Worm (Caenorhabditis elegans): ENCODE results near the gene str-163.

Gene str-163

DNA sequence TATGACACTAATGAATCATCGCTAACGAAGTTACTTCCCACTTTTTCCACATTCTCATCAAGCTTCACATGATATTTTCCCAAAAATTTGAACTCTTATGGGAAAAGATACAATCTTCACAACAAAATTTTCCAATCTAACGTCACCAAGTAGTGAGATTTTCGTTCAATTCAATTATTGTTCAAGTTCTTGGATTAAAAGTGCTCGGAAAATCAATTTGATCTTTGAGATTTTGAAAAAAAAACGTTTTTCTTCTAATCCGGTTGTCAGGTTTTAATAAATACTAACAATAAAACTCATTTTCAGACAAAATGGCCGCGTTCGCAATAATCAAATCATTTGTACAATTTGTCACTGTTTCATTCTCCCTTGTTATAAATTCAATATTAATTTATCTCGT lies 19.9 kb upstream of the str-163 start, which contains the start of gene str-153:
TSS of gene str-153 (plus strand) at position 301 of the 400 bp plus-strand sequence.
- no peak for TF ChIP-seq hlh-13 (GFP tag; optimal IDR thresholded peaks at IDR 0.05)
- no peak for TF ChIP-seq odd-2 (tag; optimal IDR thresholded peaks at IDR 0.05)
- no peak for TF ChIP-seq ceh-30 (tag; optimal IDR thresholded peaks at IDR 0.05)

ce11 chrIV:4937647-4938046 lies 16.3 kb upstream of the str-163 start, which contains the start of gene fbxa-86:
Gene fbxa-86 (minus strand): TSS chrIV:4938013.
- TF ChIP-seq fkh-6 (tag; optimal IDR thresholded peaks at IDR 0.05) (no peak), ceh-2 (tag; optimal IDR thresholded peaks at IDR 0.05) (no peak), ceh-31 (tag; optimal IDR thresholded peaks at IDR 0.05) (no peak), unc-42 (tag; optimal IDR thresholded peaks at IDR 0.05) (no peak), dmd-4 (tag; optimal IDR thresholded peaks at IDR 0.05; ENCODE audit: borderline replicate concordance) (no peak), hlh-15 (tag; optimal IDR thresholded peaks at IDR 0.05) (no peak), hlh-6 (tag; optimal IDR thresholded peaks at IDR 0.05) (no peak), pros-1 (tag; optimal IDR thresholded peaks at IDR 0.05) (no peak), ceh-24 (tag; optimal IDR thresholded peaks at IDR 0.05) (no peak), ceh-6 (GFP tag; optimal IDR thresholded peaks at IDR 0.05) (no peak), hlh-30 (tag; optimal IDR thresholded peaks at IDR 0.05; ENCODE audit: insufficient read depth) (no peak), ceh-45 (GFP tag; IDR thresholded peaks at IDR 0.05) (no peak), elt-4 (tag; optimal IDR thresholded peaks at IDR 0.05) (no peak), fkh-10 (GFP tag; optimal IDR thresholded peaks at IDR 0.05) (no peak), eyg-1 (tag; optimal IDR thresholded peaks at IDR 0.05) (no peak), syd-9 (tag; optimal IDR thresholded peaks at IDR 0.05) (no peak)

ce11 chrIV:4938664-4939063 lies 15.3 kb upstream of the str-163 start, which contains the start of gene str-168:
Gene str-168 (plus strand): TSS chrIV:4938964.
- TF ChIP-seq hlh-8 (tag; optimal IDR thresholded peaks at IDR 0.05) (no peak), eyg-1 (tag; optimal IDR thresholded peaks at IDR 0.05) (no peak), ceh-19 (GFP tag; optimal IDR thresholded peaks at IDR 0.05) (no peak), pqm-1 (tag; optimal IDR thresholded peaks at IDR 0.05) (no peak), pag-3 (tag; optimal IDR thresholded peaks at IDR 0.05; ENCODE audit: borderline replicate concordance) (no peak), pha-4 (tag; optimal IDR thresholded peaks at IDR 0.05) (no peak), hlh-15 (tag; optimal IDR thresholded peaks at IDR 0.05) (no peak), ref-2 (tag; optimal IDR thresholded peaks at IDR 0.05) (no peak), ceh-9 (tag; optimal IDR thresholded peaks at IDR 0.05) (no peak), pros-1 (tag; optimal IDR thresholded peaks at IDR 0.05) (no peak), syd-9 (tag; optimal IDR thresholded peaks at IDR 0.05) (no peak), lin-11 (tag; optimal IDR thresholded peaks at IDR 0.05) (no peak), rnt-1 (tag; optimal IDR thresholded peaks at IDR 0.05) (no peak), sdc-2 (tag; optimal IDR thresholded peaks at IDR 0.05) (no peak), hlh-30 (tag; optimal IDR thresholded peaks at IDR 0.05; ENCODE audit: insufficient read depth) (no peak), gmeb-2 (tag; optimal IDR thresholded peaks at IDR 0.05) (no peak), pha-2 (tag; optimal IDR thresholded peaks at IDR 0.05) (no peak)

ce11 chrIV:4941681-4942080 lies 12.3 kb upstream of the str-163 start, which contains the start of gene Y9C9A.5:
Gene Y9C9A.5 (plus strand): TSS chrIV:4941981.
- no peak for TF ChIP-seq pax-1 (tag; optimal IDR thresholded peaks at IDR 0.05)
- no peak for TF ChIP-seq gmeb-2 (tag; optimal IDR thresholded peaks at IDR 0.05)
- no peak for TF ChIP-seq ceh-24 (tag; optimal IDR thresholded peaks at IDR 0.05)
- TF ChIP-seq pha-2 (tag; optimal IDR thresholded peaks at IDR 0.05) = no peak

ce11 chrIV:4945771-4946170 lies 8.2 kb upstream of the str-163 start, which contains the start of gene str-169:
Gene str-169 (plus strand): TSS chrIV:4946071.
- TF ChIP-seq ceh-45 (GFP tag; IDR thresholded peaks at IDR 0.05) (no peak), hlh-8 (tag; optimal IDR thresholded peaks at IDR 0.05) (no peak), F13H6.1 (tag; optimal IDR thresholded peaks at IDR 0.05) (no peak), pax-1 (tag; optimal IDR thresholded peaks at IDR 0.05) (no peak), che-1 (tag; optimal IDR thresholded peaks at IDR 0.05) (no peak), ceh-9 (tag; optimal IDR thresholded peaks at IDR 0.05) (no peak), pag-3 (tag; optimal IDR thresholded peaks at IDR 0.05; ENCODE audit: borderline replicate concordance) (no peak), Y22D7AL.16 (tag; optimal IDR thresholded peaks at IDR 0.05) (no peak)

Measured in whole organism, late embryonic.